Worm (Caenorhabditis elegans) whole organism, young adult: ENCODE data around the gene gst-34.
A peak's percentile ranks its signal among the peaks of the same experiment; 100 is the strongest.

Experiments used
- B0336.3 ChIP-seq: fragments of 200-800 bp; sonication (Bioruptor generic); IDR thresholded peaks from 2 replicates; pipeline ENCODE4 v1.3.6; 2022; ENCODE audit warnings: missing genetic modification characterization, missing compliant biosample characterization
- C06A6.2 ChIP-seq: fragments of 200-800 bp; sonication (Bioruptor generic); conservative IDR thresholded peaks from 2 replicates; pipeline ENCODE4 v1.3.6; 2022; ENCODE audit warnings: missing genetic modification characterization, missing compliant biosample characterization
- F33H1.4 ChIP-seq: fragments of 200-800 bp; sonication (Bioruptor generic); IDR thresholded peaks from 2 replicates; pipeline ENCODE4 v1.3.6; 2022; ENCODE audit warnings: missing genetic modification reagents, missing genetic modification characterization, missing compliant biosample characterization
- F37B4.10 ChIP-seq: fragments of 200-800 bp; sonication (Bioruptor generic); IDR thresholded peaks from 2 replicates; pipeline ENCODE4 v1.3.6; 2022; ENCODE audit warnings: missing genetic modification characterization, missing compliant biosample characterization
- F39B2.1 ChIP-seq: fragments of 200-800 bp; sonication (Bioruptor generic); IDR thresholded peaks from 2 replicates; pipeline ENCODE4 v1.3.6; 2022; ENCODE audit warnings: missing genetic modification reagents, missing genetic modification characterization, missing compliant biosample characterization
- F55B11.4 ChIP-seq: sonication (generic microtip); optimal IDR thresholded peaks from 2 replicates; lab custom pipeline; 2016; ENCODE audit warnings: missing compliant biosample characterization, missing genetic modification characterization, borderline replicate concordance; ENCODE audit not compliant: insufficient read depth
- F57A8.1 ChIP-seq: fragments of 200-800 bp; sonication (Bioruptor generic); optimal IDR thresholded peaks from 2 replicates; lab custom pipeline; 2018; ENCODE audit warnings: mild to moderate bottlenecking, missing genetic modification characterization, moderate library complexity, missing compliant biosample characterization
- T07F8.4 ChIP-seq: sonication (generic microtip); optimal IDR thresholded peaks from 2 replicates; lab custom pipeline; 2016; ENCODE audit warnings: mild to moderate bottlenecking, missing genetic modification characterization, moderate library complexity, missing compliant biosample characterization
- akir-1 ChIP-seq: fragments of 200-800 bp; sonication (Bioruptor generic); optimal IDR thresholded peaks from 2 replicates; lab custom pipeline; 2018; ENCODE audit warnings: mild to moderate bottlenecking, missing genetic modification characterization, moderate library complexity, missing compliant biosample characterization
- aptf-2 ChIP-seq: fragments of 200-800 bp; sonication (Bioruptor generic); conservative IDR thresholded peaks from 2 replicates; pipeline ENCODE4 v1.3.6; 2022; ENCODE audit warnings: missing genetic modification reagents, missing genetic modification characterization, missing compliant biosample characterization
- athp-1 ChIP-seq: sonication (generic microtip); optimal IDR thresholded peaks from 2 replicates; lab custom pipeline; 2017; ENCODE audit warnings: mild to moderate bottlenecking, missing genetic modification characterization, missing compliant biosample characterization
- bed-1 ChIP-seq: fragments of 200-800 bp; sonication (Bioruptor generic); IDR thresholded peaks from 2 replicates; pipeline ENCODE4 v1.3.6; 2022; ENCODE audit warnings: missing genetic modification reagents, missing genetic modification characterization, missing compliant biosample characterization
- bed-2 ChIP-seq: fragments of 200-800 bp; sonication (Bioruptor generic); IDR thresholded peaks from 2 replicates; pipeline ENCODE4 v1.3.6; 2022; ENCODE audit warnings: missing genetic modification reagents, missing genetic modification characterization, missing compliant biosample characterization
- cebp-1 ChIP-seq, 2 experiments: fragments of 200-800 bp in 1 of 2; sonication (Bioruptor generic) in 1 of 2; sonication (generic microtip) in 1 of 2; IDR thresholded peaks in 1 of 2; optimal IDR thresholded peaks in 1 of 2; 2 replicates each; pipeline versions ENCODE4 v1.3.6 to Lab custom; 2017 to 2022; ENCODE audit warnings: missing compliant biosample characterization in 2 of 2, missing genetic modification characterization in 2 of 2, mild to moderate bottlenecking in 1 of 2, missing genetic modification reagents in 1 of 2, moderate library complexity in 1 of 2
- cebp-2 ChIP-seq: fragments of 200-800 bp; sonication (Bioruptor generic); IDR thresholded peaks from 2 replicates; pipeline ENCODE4 v1.3.6; 2022; ENCODE audit warnings: missing genetic modification characterization, missing compliant biosample characterization
- ceh-100 ChIP-seq: fragments of 200-800 bp; sonication (Bioruptor generic); IDR thresholded peaks from 2 replicates; pipeline ENCODE4 v1.3.6; 2022; ENCODE audit warnings: missing genetic modification reagents, missing genetic modification characterization, missing compliant biosample characterization
- ceh-27 ChIP-seq: fragments of 200-800 bp; sonication (Bioruptor generic); optimal IDR thresholded peaks from 2 replicates; lab custom pipeline; 2018; ENCODE audit warnings: mild to moderate bottlenecking, missing genetic modification characterization, moderate library complexity, missing compliant biosample characterization
- ceh-40 ChIP-seq: fragments of 200-800 bp; sonication (Bioruptor generic); IDR thresholded peaks from 2 replicates; pipeline ENCODE4 v1.3.6; 2022; ENCODE audit warnings: missing genetic modification characterization, missing compliant biosample characterization
- dpl-1 ChIP-seq: fragments of 150-350 bp; optimal IDR thresholded peaks from 2 replicates; lab custom pipeline; 2014; ENCODE audit warnings: missing biosample characterization, missing genetic modification reagents, missing genetic modification characterization
- egrh-3 ChIP-seq: fragments of 200-800 bp; sonication (Bioruptor generic); IDR thresholded peaks from 2 replicates; pipeline ENCODE4 v1.3.6; 2022; ENCODE audit warnings: missing genetic modification reagents, missing genetic modification characterization, missing compliant biosample characterization
- gei-17 ChIP-seq: fragments of 200-800 bp; sonication (Bioruptor generic); optimal IDR thresholded peaks from 2 replicates; lab custom pipeline; 2018; ENCODE audit warnings: mild to moderate bottlenecking, missing genetic modification characterization, missing compliant biosample characterization
- hmg-1.2 ChIP-seq: fragments of 200-800 bp; sonication (Bioruptor generic); IDR thresholded peaks from 2 replicates; pipeline ENCODE4 v1.3.6; 2022; ENCODE audit warnings: missing genetic modification reagents, missing genetic modification characterization, missing compliant biosample characterization
- let-526 ChIP-seq: fragments of 200-800 bp; sonication (Bioruptor generic); IDR thresholded peaks from 2 replicates; pipeline ENCODE4 v1.3.6; 2022; ENCODE audit warnings: missing genetic modification reagents, missing genetic modification characterization, missing compliant biosample characterization
- let-607 ChIP-seq, 2 experiments: fragments of 200-800 bp in 1 of 2; sonication (Bioruptor generic) in 1 of 2; sonication (generic microtip) in 1 of 2; optimal IDR thresholded peaks; 2 replicates each; lab custom pipeline; 2016 to 2018; ENCODE audit warnings: mild to moderate bottlenecking in 2 of 2, missing compliant biosample characterization in 2 of 2, missing genetic modification characterization in 2 of 2, moderate library complexity in 2 of 2, missing genotype in 1 of 2
- lin-26 ChIP-seq: fragments of 200-800 bp; sonication (Bioruptor generic); IDR thresholded peaks from 2 replicates; pipeline ENCODE4 v1.3.6; 2022; ENCODE audit warnings: missing genetic modification reagents, missing genetic modification characterization, missing compliant biosample characterization
- lin-35 ChIP-seq, 3 experiments: fragments of 150-350 bp in 2 of 3; sonication (generic microtip) in 1 of 3; optimal IDR thresholded peaks; 2 replicates each; lab custom pipeline; 2014 to 2018; ENCODE audit warnings: missing biosample characterization in 3 of 3, missing genetic modification characterization in 3 of 3, missing genetic modification reagents in 3 of 3
- lin-40 ChIP-seq: sonication (generic microtip); optimal IDR thresholded peaks from 2 replicates; lab custom pipeline; 2016; ENCODE audit warnings: missing genetic modification characterization, mild to moderate bottlenecking, missing compliant biosample characterization, missing genotype, missing genetic modification reagents
- lsy-27 ChIP-seq: sonication (generic microtip); optimal IDR thresholded peaks from 2 replicates; lab custom pipeline; 2017; ENCODE audit warnings: missing genetic modification characterization, mild to moderate bottlenecking, missing compliant biosample characterization, antibody characterized with exemption, missing genotype, borderline replicate concordance; ENCODE audit not compliant: insufficient read depth
- madf-8 ChIP-seq: fragments of 200-800 bp; sonication (Bioruptor generic); conservative IDR thresholded peaks from 2 replicates; pipeline ENCODE4 v1.3.6; 2022; ENCODE audit warnings: missing genetic modification reagents, missing genetic modification characterization, missing compliant biosample characterization
- mel-28 ChIP-seq: sonication (generic microtip); optimal IDR thresholded peaks from 2 replicates; lab custom pipeline; 2016; ENCODE audit warnings: borderline replicate concordance, mild to moderate bottlenecking, missing genetic modification characterization, missing compliant biosample characterization
- nfyb-1 ChIP-seq: fragments of 200-800 bp; sonication (Bioruptor generic); IDR thresholded peaks from 2 replicates; pipeline ENCODE4 v1.3.6; 2022; ENCODE audit warnings: missing genetic modification reagents, missing genetic modification characterization, missing compliant biosample characterization
- nhr-80 ChIP-seq: sonication (generic microtip); optimal IDR thresholded peaks from 2 replicates; lab custom pipeline; 2016; ENCODE audit warnings: missing genetic modification characterization, missing compliant biosample characterization
- nhr-90 ChIP-seq: sonication (generic microtip); optimal IDR thresholded peaks from 2 replicates; lab custom pipeline; 2016; ENCODE audit warnings: missing genotype, mild to moderate bottlenecking, missing genetic modification characterization, missing compliant biosample characterization
- pha-4 ChIP-seq: fragments of 150-350 bp; sonication (generic microtip); optimal IDR thresholded peaks from 2 replicates; lab custom pipeline; 2014; ENCODE audit warnings: missing biosample characterization, missing genetic modification reagents, missing genetic modification characterization
- rec-8 ChIP-seq, 2 experiments: sonication (generic microtip); optimal IDR thresholded peaks; 2 replicates each; lab custom pipeline; 2016; ENCODE audit warnings: mild to moderate bottlenecking in 2 of 2, missing genetic modification characterization in 2 of 2, missing genetic modification reagents in 2 of 2, missing genotype in 2 of 2, missing biosample characterization in 1 of 2, missing compliant biosample characterization in 1 of 2, moderate library complexity in 1 of 2
- rpc-1 ChIP-seq, 2 experiments: fragments of 150-350 bp in 1 of 2; sonication (generic microtip) in 1 of 2; optimal IDR thresholded peaks; 2 replicates each; lab custom pipeline; 2014 to 2018; ENCODE audit warnings: missing biosample characterization in 1 of 2, missing genetic modification characterization in 1 of 2, missing genetic modification reagents in 1 of 2, missing genotype in 1 of 2
- unc-62 ChIP-seq: fragments of 150-350 bp; optimal IDR thresholded peaks from 2 replicates; lab custom pipeline; 2014; ENCODE audit warnings: missing biosample characterization, missing genetic modification reagents, missing genetic modification characterization
- zfh-2 ChIP-seq: fragments of 200-800 bp; sonication (Bioruptor generic); conservative IDR thresholded peaks from 2 replicates; pipeline ENCODE4 v1.3.6; 2022; ENCODE audit warnings: missing genetic modification reagents, missing genetic modification characterization, missing compliant biosample characterization
- ztf-26 ChIP-seq: sonication (generic microtip); optimal IDR thresholded peaks from 2 replicates; lab custom pipeline; 2017; ENCODE audit warnings: missing genetic modification characterization, missing compliant biosample characterization
- ztf-6 ChIP-seq: fragments of 200-800 bp; sonication (Bioruptor generic); IDR thresholded peaks from 2 replicates; pipeline ENCODE4 v1.3.6; 2022; ENCODE audit warnings: missing genetic modification reagents, missing genetic modification characterization, missing compliant biosample characterization

gst-34 gene

ce11 chrII:15218609-15219008, 35.6 kb upstream of the gst-34 start:
- TF ChIP-seq nhr-80, result no peak
- TF ChIP-seq zfh-2 (GFP tag; lab: Robert Waterston, UW), result peak; percentile 69
- TF ChIP-seq cebp-2 (GFP tag; lab: Robert Waterston, UW), result 0 out of 2 replicates have a peak, but pooled peaks have one; percentile 13
- peak; percentile 25; the same call in 1 of the 2 replicates for TF ChIP-seq egrh-3
- TF ChIP-seq athp-1 (tag; lab: Kevin White, UChicago), result no peak

ce11 chrII:15217949-15218348, 34.9 kb upstream of the gst-34 start:
- TF ChIP-seq egrh-3, result peak; percentile 92
- no peak for TF ChIP-seq lin-26 (GFP tag; lab: Robert Waterston, UW)
- peak; percentile 89 for TF ChIP-seq zfh-2 (GFP tag; lab: Robert Waterston, UW)

- TF ChIP-seq F57A8.1 (GFP tag; lab: Kevin White, UChicago) (no peak), bed-2 (no peak), cebp-2 (GFP tag; lab: Robert Waterston, UW) (no peak), C06A6.2 (no peak), bed-1 (GFP tag; lab: Robert Waterston, UW) (no peak)
Measured at ce11 chrII:15213732-15214131, 30.7 kb upstream of the gst-34 start.

ce11 chrII:15212260-15212914, 29.3 kb upstream of the gst-34 start:
- peak; percentile 62 for TF ChIP-seq lin-40 (tag; lab: Kevin White, UChicago)
- no peak for TF ChIP-seq let-607 (tag; optimal IDR thresholded peaks at IDR 0.05; lab: Kevin White, UChicago)
- TF ChIP-seq gei-17 (GFP tag; lab: Kevin White, UChicago), result no peak
- TF ChIP-seq ceh-27, result peak; percentile 54
- no peak for TF ChIP-seq unc-62 (GFP tag; lab: Kevin White, UChicago)
- peak; percentile 24; the same call in 1 of the 2 replicates for TF ChIP-seq B0336.3 (GFP tag; lab: Robert Waterston, UW)
- no peak for TF ChIP-seq bed-1 (GFP tag; lab: Robert Waterston, UW)
- no peak for TF ChIP-seq dpl-1 (GFP tag; lab: Kevin White, UChicago)
- TF ChIP-seq cebp-2 (GFP tag; lab: Robert Waterston, UW), result no peak
- TF ChIP-seq F57A8.1 (GFP tag; lab: Kevin White, UChicago), result no peak
- TF ChIP-seq nfyb-1 (GFP tag; lab: Robert Waterston, UW), result 0 out of 2 replicates have a peak, but pooled peaks have one; percentile 45
- TF ChIP-seq F37B4.10 (GFP tag; lab: Robert Waterston, UW), result no peak
- no peak for TF ChIP-seq nhr-90 (tag; lab: Kevin White, UChicago)
- TF ChIP-seq F33H1.4 (GFP tag; lab: Robert Waterston, UW), result no peak
- TF ChIP-seq ceh-100 (GFP tag; lab: Robert Waterston, UW), result no peak
- no peak for TF ChIP-seq rec-8 (tag; optimal IDR thresholded peaks at IDR 0.05; lab: Kevin White, UChicago)
- no peak for TF ChIP-seq pha-4
- TF ChIP-seq lsy-27, result no peak
- no peak for TF ChIP-seq T07F8.4 (tag; lab: Kevin White, UChicago)
- 0 out of 2 replicates have a peak, but pooled peaks have one; percentile 17 for TF ChIP-seq hmg-1.2 (GFP tag; lab: Robert Waterston, UW)
- TF ChIP-seq let-526 (GFP tag; lab: Robert Waterston, UW), result no peak
- TF ChIP-seq mel-28, result no peak
- no peak for TF ChIP-seq lin-35 (GFP tag; optimal IDR thresholded peaks at IDR 0.05; lab: Kevin White, UChicago)
- no peak for TF ChIP-seq F39B2.1 (GFP tag; lab: Robert Waterston, UW)
- TF ChIP-seq akir-1 (GFP tag; lab: Kevin White, UChicago), result no peak
- no peak for TF ChIP-seq ztf-6 (GFP tag; lab: Robert Waterston, UW)
- TF ChIP-seq ceh-40 (GFP tag; lab: Robert Waterston, UW), result no peak
- no peak for TF ChIP-seq madf-8 (GFP tag; lab: Robert Waterston, UW)
- no peak for TF ChIP-seq rpc-1 (optimal IDR thresholded peaks at IDR 0.05; lab: Kevin White, UChicago)
- TF ChIP-seq rpc-1 (tag; optimal IDR thresholded peaks at IDR 0.05; lab: Kevin White, UChicago), result no peak
- peak; percentile 80 for TF ChIP-seq ztf-26 (tag; lab: Kevin White, UChicago)
- no peak for TF ChIP-seq aptf-2
- no peak for TF ChIP-seq cebp-1 (GFP tag; IDR thresholded peaks at IDR 0.05; lab: Robert Waterston, UW)
- TF ChIP-seq cebp-1 (tag; optimal IDR thresholded peaks at IDR 0.05; lab: Kevin White, UChicago), result peak; percentile 61
- TF ChIP-seq F55B11.4, result no peak
